Fruit fly (Drosophila melanogaster) whole organism, embryonic: ENCODE results near the gene Hrs.

ENCODE experiments used
- Atf-2 ChIP-seq: fragments of 200-800 bp; sonication (Bioruptor generic); optimal IDR thresholded peaks from 2 replicates; lab custom pipeline; 2016; ENCODE audit warnings: missing biosample characterization, missing genetic modification characterization
- Bgb ChIP-seq: fragments of 200-800 bp; sonication (Bioruptor generic); IDR thresholded peaks from 2 replicates; pipeline ENCODE4 v1.3.6; 2022; ENCODE audit warnings: missing biosample characterization, missing genetic modification characterization; ENCODE audit not compliant: partially characterized antibody
- CG10209 ChIP-seq: fragments of 200-800 bp; sonication (Bioruptor generic); optimal IDR thresholded peaks from 3 replicates; lab custom pipeline; 2017; ENCODE audit warnings: missing biosample characterization, mild to moderate bottlenecking, missing genetic modification characterization, missing genetic modification reagents
- CG10979 ChIP-seq: fragments of 200-800 bp; sonication (Bioruptor generic); optimal IDR thresholded peaks from 2 replicates; lab custom pipeline; 2018; ENCODE audit warnings: missing biosample characterization, mild to moderate bottlenecking, missing genetic modification characterization, moderate library complexity
- CG1233 ChIP-seq: fragments of 200-800 bp; sonication (Bioruptor generic); optimal IDR thresholded peaks from 4 replicates; lab custom pipeline; 2018; ENCODE audit warnings: missing biosample characterization, mild to moderate bottlenecking, missing genetic modification characterization
- CG15269 ChIP-seq: fragments of 200-800 bp; sonication (Bioruptor generic); optimal IDR thresholded peaks from 2 replicates; lab custom pipeline; 2018; ENCODE audit warnings: missing biosample characterization, mild to moderate bottlenecking, missing genetic modification characterization, moderate library complexity
- CG17568 ChIP-seq: fragments of 200-800 bp; sonication (Bioruptor generic); optimal IDR thresholded peaks from 2 replicates; lab custom pipeline; 2018; ENCODE audit warnings: missing biosample characterization, mild to moderate bottlenecking, missing genetic modification characterization, moderate library complexity
- CG18764 ChIP-seq: fragments of 200-800 bp; sonication (Bioruptor generic); optimal IDR thresholded peaks from 3 replicates; lab custom pipeline; 2016; ENCODE audit warnings: missing biosample characterization, missing genetic modification characterization
- CG34224 ChIP-seq: fragments of 200-800 bp; sonication (Bioruptor generic); IDR thresholded peaks from 3 replicates; pipeline ENCODE4 v1.3.6; 2022; ENCODE audit warnings: missing biosample characterization, missing genetic modification characterization; ENCODE audit not compliant: partially characterized antibody
- CG34376 ChIP-seq: fragments of 200-800 bp; sonication (Bioruptor generic); optimal IDR thresholded peaks from 2 replicates; lab custom pipeline; 2018; ENCODE audit warnings: missing biosample characterization, mild to moderate bottlenecking, missing genetic modification characterization
- CG42726 ChIP-seq: fragments of 200-800 bp; sonication (Bioruptor generic); IDR thresholded peaks from 2 replicates; pipeline ENCODE4 v1.3.6; 2022; ENCODE audit warnings: missing biosample characterization, missing genetic modification characterization; ENCODE audit not compliant: partially characterized antibody
- CG4404 ChIP-seq: fragments of 200-800 bp; sonication (Bioruptor generic); IDR thresholded peaks from 2 replicates; pipeline ENCODE4 v1.3.6; 2022; ENCODE audit warnings: missing biosample characterization, missing genetic modification characterization
- CG8359 ChIP-seq: fragments of 200-800 bp; sonication (Bioruptor generic); optimal IDR thresholded peaks from 2 replicates; lab custom pipeline; 2017; ENCODE audit warnings: missing biosample characterization, mild to moderate bottlenecking, missing genetic modification characterization, borderline replicate concordance
- CG9817 ChIP-seq: fragments of 200-800 bp; sonication (Bioruptor generic); optimal IDR thresholded peaks from 2 replicates; lab custom pipeline; 2018; ENCODE audit warnings: missing biosample characterization, mild to moderate bottlenecking, missing genetic modification characterization, moderate library complexity
- CG9876 ChIP-seq: fragments of 200-800 bp; sonication (Bioruptor generic); optimal IDR thresholded peaks from 2 replicates; lab custom pipeline; 2016; ENCODE audit warnings: missing biosample characterization, missing genetic modification characterization
- Dbx ChIP-seq: fragments of 200-800 bp; sonication (Bioruptor generic); IDR thresholded peaks from 3 replicates; pipeline ENCODE4 v1.3.6; 2022; ENCODE audit warnings: missing biosample characterization, missing genetic modification characterization
- Dek ChIP-seq: fragments of 200-800 bp; sonication (Bioruptor generic); optimal IDR thresholded peaks from 3 replicates; lab custom pipeline; 2019; ENCODE audit warnings: missing biosample characterization, mild to moderate bottlenecking, missing genetic modification characterization, moderate library complexity
- Doc3 ChIP-seq: fragments of 200-800 bp; sonication (Bioruptor generic); IDR thresholded peaks from 3 replicates; pipeline ENCODE4 v1.3.6; 2022; ENCODE audit warnings: missing biosample characterization, missing genetic modification characterization; ENCODE audit not compliant: partially characterized antibody
- Dp ChIP-seq: fragments of 200-800 bp; sonication (Bioruptor generic); optimal IDR thresholded peaks from 2 replicates; lab custom pipeline; 2018; ENCODE audit warnings: missing biosample characterization, mild to moderate bottlenecking, missing genetic modification characterization, moderate library complexity
- Fer3 ChIP-seq: fragments of 200-800 bp; sonication (Bioruptor generic); optimal IDR thresholded peaks from 2 replicates; lab custom pipeline; 2018; ENCODE audit warnings: missing biosample characterization, mild to moderate bottlenecking, missing genetic modification characterization, moderate library complexity
- Gug ChIP-seq: fragments of 200-800 bp; sonication (Bioruptor generic); IDR thresholded peaks from 4 replicates; pipeline ENCODE4 v1.3.6; 2022; ENCODE audit warnings: missing biosample characterization, missing genetic modification characterization
- H2.0 ChIP-seq: fragments of 200-800 bp; sonication (Bioruptor generic); IDR thresholded peaks from 2 replicates; pipeline ENCODE4 v1.3.6; 2022; ENCODE audit warnings: missing biosample characterization, missing genetic modification characterization
- Hr51 ChIP-seq, 2 experiments: fragments of 200-800 bp; sonication (Bioruptor generic); optimal IDR thresholded peaks; 2 replicates in 1 of 2; 3 replicates in 1 of 2; lab custom pipeline; 2016 to 2018; ENCODE audit warnings: missing biosample characterization in 2 of 2, missing genetic modification characterization in 2 of 2, mild to moderate bottlenecking in 1 of 2, moderate library complexity in 1 of 2
- Mad ChIP-seq: fragments of 200-800 bp; sonication (Bioruptor generic); optimal IDR thresholded peaks from 2 replicates; lab custom pipeline; 2016; ENCODE audit warnings: missing biosample characterization, missing genetic modification characterization
- NC2α ChIP-seq: fragments of 200-800 bp; sonication (Bioruptor generic); optimal IDR thresholded peaks from 2 replicates; lab custom pipeline; 2016; ENCODE audit warnings: missing biosample characterization, missing genetic modification characterization
- Ptx1 ChIP-seq: fragments of 200-800 bp; sonication (Bioruptor generic); IDR thresholded peaks from 2 replicates; pipeline ENCODE4 v1.3.6; 2022; ENCODE audit warnings: missing biosample characterization, missing genetic modification characterization
- Ravus ChIP-seq: fragments of 200-800 bp; sonication (Bioruptor generic); IDR thresholded peaks from 2 replicates; pipeline ENCODE4 v1.3.6; 2022; ENCODE audit warnings: missing biosample characterization, missing genetic modification characterization
- Sox102F ChIP-seq: fragments of 200-800 bp; sonication (Bioruptor generic); optimal IDR thresholded peaks from 2 replicates; lab custom pipeline; 2018; ENCODE audit warnings: missing biosample characterization, mild to moderate bottlenecking, missing genetic modification characterization, moderate library complexity
- amos ChIP-seq: fragments of 200-800 bp; sonication (Bioruptor generic); IDR thresholded peaks from 2 replicates; pipeline ENCODE4 v1.3.6; 2022; ENCODE audit warnings: missing biosample characterization, missing genetic modification characterization; ENCODE audit not compliant: partially characterized antibody
- ara ChIP-seq: fragments of 200-800 bp; sonication (Bioruptor generic); IDR thresholded peaks from 2 replicates; pipeline ENCODE4 v1.3.6; 2022; ENCODE audit warnings: missing biosample characterization, missing genetic modification characterization
- caup ChIP-seq: fragments of 200-800 bp; sonication (Bioruptor generic); optimal IDR thresholded peaks from 3 replicates; lab custom pipeline; 2017; ENCODE audit warnings: missing biosample characterization, mild to moderate bottlenecking, missing genetic modification characterization, moderate library complexity; ENCODE audit not compliant: severe bottlenecking
- chinmo ChIP-seq: fragments of 200-800 bp; sonication (Bioruptor generic); IDR thresholded peaks from 4 replicates; pipeline ENCODE4 v1.3.6; 2022; ENCODE audit warnings: missing biosample characterization, missing genetic modification characterization; ENCODE audit not compliant: partially characterized antibody
- croc ChIP-seq: fragments of 200-800 bp; sonication (Bioruptor generic); conservative IDR thresholded peaks from 3 replicates; pipeline ENCODE4 v1.3.6; 2022; ENCODE audit warnings: missing biosample characterization, missing genetic modification characterization
- dm ChIP-seq: fragments of 200-800 bp; sonication (Bioruptor generic); optimal IDR thresholded peaks from 3 replicates; lab custom pipeline; 2016; ENCODE audit warnings: missing biosample characterization, missing genetic modification characterization
- fd3F ChIP-seq: fragments of 200-800 bp; sonication (Bioruptor generic); optimal IDR thresholded peaks from 2 replicates; lab custom pipeline; 2018; ENCODE audit warnings: missing biosample characterization, mild to moderate bottlenecking, missing genetic modification characterization, moderate library complexity
- gem ChIP-seq: fragments of 200-800 bp; sonication (Bioruptor generic); optimal IDR thresholded peaks from 2 replicates; lab custom pipeline; 2019; ENCODE audit warnings: missing biosample characterization, mild to moderate bottlenecking, missing genetic modification characterization, moderate library complexity
- h ChIP-seq: fragments of >200 bp; optimal IDR thresholded peaks from 2 replicates; lab custom pipeline; 2017
- her ChIP-seq: fragments of 200-800 bp; sonication (Bioruptor generic); optimal IDR thresholded peaks from 2 replicates; lab custom pipeline; 2016; ENCODE audit warnings: missing biosample characterization, missing genetic modification characterization
- insv ChIP-seq, 2 experiments: fragments of 200-800 bp; sonication (Bioruptor generic); optimal IDR thresholded peaks; 3 replicates each; lab custom pipeline; 2016 to 2018; ENCODE audit warnings: missing biosample characterization in 2 of 2, missing genetic modification characterization in 2 of 2
- kay ChIP-seq: fragments of 200-800 bp; sonication (Bioruptor generic); optimal IDR thresholded peaks from 2 replicates; lab custom pipeline; 2016; ENCODE audit warnings: missing biosample characterization, missing genetic modification characterization
- luna ChIP-seq: fragments of 200-800 bp; sonication (Bioruptor generic); optimal IDR thresholded peaks from 2 replicates; lab custom pipeline; 2016; ENCODE audit warnings: missing biosample characterization, missing genetic modification characterization
- nmo ChIP-seq: fragments of 200-800 bp; sonication (Bioruptor generic); optimal IDR thresholded peaks from 2 replicates; lab custom pipeline; 2018; ENCODE audit warnings: missing biosample characterization, mild to moderate bottlenecking, missing genetic modification characterization, moderate library complexity
- pho ChIP-seq: fragments of 200-800 bp; sonication (Bioruptor generic); optimal IDR thresholded peaks from 2 replicates; lab custom pipeline; 2016; ENCODE audit warnings: missing biosample characterization, missing genetic modification characterization
- pita ChIP-seq: fragments of 200-800 bp; sonication (Bioruptor generic); optimal IDR thresholded peaks from 2 replicates; lab custom pipeline; 2017; ENCODE audit warnings: missing biosample characterization, mild to moderate bottlenecking, missing genetic modification characterization
- sc ChIP-seq, 3 experiments: fragments of >200 bp in 2 of 3; fragments of 200-800 bp in 1 of 3; sonication (Bioruptor generic) in 1 of 3; optimal IDR thresholded peaks; 2 replicates in 2 of 3; 3 replicates in 1 of 3; lab custom pipeline; 2017; ENCODE audit warnings: mild to moderate bottlenecking in 1 of 3, missing biosample characterization in 1 of 3, missing genetic modification characterization in 1 of 3, missing genetic modification reagents in 1 of 3
- slp2 ChIP-seq: fragments of 200-800 bp; sonication (Bioruptor generic); optimal IDR thresholded peaks from 2 replicates; lab custom pipeline; 2016; ENCODE audit warnings: missing biosample characterization, missing genetic modification characterization
- sqz ChIP-seq: fragments of 200-800 bp; sonication (Bioruptor generic); optimal IDR thresholded peaks from 3 replicates; lab custom pipeline; 2018; ENCODE audit warnings: missing biosample characterization, mild to moderate bottlenecking, missing genetic modification characterization
- tna ChIP-seq: fragments of 200-800 bp; sonication (Bioruptor generic); IDR thresholded peaks from 2 replicates; pipeline ENCODE4 v1.3.6; 2022; ENCODE audit warnings: missing biosample characterization, missing genetic modification characterization; ENCODE audit not compliant: partially characterized antibody
- vfl ChIP-seq: fragments of 200-800 bp; sonication (Bioruptor generic); optimal IDR thresholded peaks from 2 replicates; lab custom pipeline; 2016; ENCODE audit warnings: missing biosample characterization, missing genetic modification characterization

Gene Hrs

DNA sequence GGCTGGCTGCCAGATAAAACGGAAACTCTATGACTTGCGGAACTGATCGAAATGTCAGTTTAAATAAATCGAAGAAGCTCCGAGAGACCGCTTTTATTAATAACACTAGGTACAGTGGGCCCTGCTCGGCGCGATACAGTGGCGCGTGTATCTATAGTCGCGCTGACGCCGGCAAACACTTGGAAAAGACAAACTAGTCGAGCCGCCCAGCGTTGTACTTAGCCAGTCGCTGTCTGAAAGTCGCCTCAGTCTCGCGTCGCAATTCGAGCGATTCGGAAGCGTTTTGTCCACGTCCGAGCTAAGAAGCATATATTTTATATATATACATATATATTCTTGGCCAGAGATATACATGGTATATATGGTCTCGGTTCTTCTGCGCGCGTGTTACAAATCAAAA, 9.9 kb upstream of the Hrs start (continued):
- peak; percentile 30; the same call in 1 of the 2 replicates for TF ChIP-seq Ptx1 (GFP tag; lab: Robert Waterston, UW)
- peak; percentile 60 for TF ChIP-seq CG15269 (tag; lab: Kevin White, UChicago)
- no peak for TF ChIP-seq Bgb
- TF ChIP-seq CG10209, result peak; percentile 28
- TF ChIP-seq dm (GFP tag; lab: Kevin White, UChicago), result no peak
- TF ChIP-seq croc, result no peak
- no peak for TF ChIP-seq nmo (GFP tag; lab: Kevin White, UChicago)
- TF ChIP-seq Ravus (GFP tag; lab: Robert Waterston, UW), result no peak
- TF ChIP-seq CG18764 (GFP tag; lab: Kevin White, UChicago), result no peak
- no peak for TF ChIP-seq Dp (GFP tag; lab: Kevin White, UChicago)
- TF ChIP-seq insv (GFP tag; optimal IDR thresholded peaks at IDR 0.05; lab: Kevin White, UChicago), result no peak
- TF ChIP-seq Dbx (GFP tag; lab: Robert Waterston, UW), result peak; percentile 62; the same call in 2 of the 3 replicates
- TF ChIP-seq gem (tag; lab: Kevin White, UChicago), result peak; percentile 41
- TF ChIP-seq luna, result no peak
- peak; percentile 66 for TF ChIP-seq Fer3 (tag; lab: Kevin White, UChicago)
- no peak; the same call in 1 of the 2 replicates for TF ChIP-seq amos
- TF ChIP-seq chinmo (GFP tag; lab: Robert Waterston, UW), result peak; percentile 65; the same call in 1 of the 4 replicates
- no peak for TF ChIP-seq CG4404 (GFP tag; lab: Robert Waterston, UW)
- no peak for TF ChIP-seq tna (GFP tag; lab: Robert Waterston, UW)
- no peak for TF ChIP-seq sc (optimal IDR thresholded peaks at IDR 0.05; lab: Kevin White, UChicago)
- no peak for TF ChIP-seq sc (GFP tag; optimal IDR thresholded peaks at IDR 0.05; lab: Kevin White, UChicago)
- TF ChIP-seq slp2, result no peak
- no peak for TF ChIP-seq her (GFP tag; lab: Kevin White, UChicago)
- peak; percentile 84 for TF ChIP-seq CG8359 (GFP tag; lab: Kevin White, UChicago)
- TF ChIP-seq Atf-2, result no peak
- TF ChIP-seq Hr51 (GFP tag; optimal IDR thresholded peaks at IDR 0.05; lab: Kevin White, UChicago), result peak in 1 of 2 experiments; percentile 26
- no peak for TF ChIP-seq vfl (GFP tag; lab: Kevin White, UChicago)
- no peak for TF ChIP-seq kay (GFP tag; lab: Kevin White, UChicago)
- peak; percentile 27 for TF ChIP-seq fd3F (GFP tag; lab: Kevin White, UChicago)
- peak; percentile 51 for TF ChIP-seq caup (GFP tag; lab: Kevin White, UChicago)
- TF ChIP-seq H2.0 (GFP tag; lab: Robert Waterston, UW), result peak; percentile 49
- no peak for TF ChIP-seq sqz (GFP tag; lab: Kevin White, UChicago)
- no peak for TF ChIP-seq ara (GFP tag; lab: Robert Waterston, UW)
- TF ChIP-seq Dek (tag; lab: Kevin White, UChicago), result peak; percentile 51
- no peak for TF ChIP-seq CG17568 (GFP tag; lab: Kevin White, UChicago)
- TF ChIP-seq CG9817, result peak; percentile 49
- peak; percentile 86; the same call in 3 of the 4 replicates for TF ChIP-seq Gug
- no peak for TF ChIP-seq pita (GFP tag; lab: Kevin White, UChicago)
- no peak for TF ChIP-seq CG34224
- peak; percentile 17 for TF ChIP-seq CG34376 (GFP tag; lab: Kevin White, UChicago)
- no peak for TF ChIP-seq pho (GFP tag; lab: Kevin White, UChicago)
- TF ChIP-seq CG9876 (GFP tag; lab: Kevin White, UChicago), result no peak
- no peak for TF ChIP-seq CG42726 (GFP tag; lab: Robert Waterston, UW)
- no peak for TF ChIP-seq Doc3 (GFP tag; lab: Robert Waterston, UW)
- peak; percentile 10 for TF ChIP-seq Sox102F (GFP tag; lab: Kevin White, UChicago)
- peak; percentile 38 for TF ChIP-seq CG1233 (GFP tag; lab: Kevin White, UChicago)
- no peak for TF ChIP-seq CG10979 (tag; lab: Kevin White, UChicago)
- TF ChIP-seq Mad (GFP tag; lab: Kevin White, UChicago), result peak; percentile 18
- no peak for TF ChIP-seq h (lab: Kevin White, UChicago)
- no peak for TF ChIP-seq NC2α (GFP tag; lab: Kevin White, UChicago)
